Fruit fly (Drosophila melanogaster) whole organism, embryonic: ENCODE measurements around the gene CG31139.
A peak's percentile ranks its signal among the peaks of the same experiment; 100 is the strongest.

Experiments
- Atf3 ChIP-seq: fragments of 200-800 bp; sonication (Bioruptor generic); optimal IDR thresholded peaks from 3 replicates; lab custom pipeline; 2016; ENCODE audit warnings: missing biosample characterization, missing genetic modification characterization
- CG11695 ChIP-seq: fragments of 200-800 bp; sonication (Bioruptor generic); IDR thresholded peaks from 3 replicates; pipeline ENCODE4 v1.3.6; 2022; ENCODE audit warnings: missing biosample characterization, missing genetic modification characterization
- CG12942 ChIP-seq: fragments of 200-800 bp; sonication (Bioruptor generic); optimal IDR thresholded peaks from 3 replicates; lab custom pipeline; 2016; ENCODE audit warnings: missing biosample characterization, missing genetic modification characterization
- CG13123 ChIP-seq: fragments of 200-800 bp; sonication (Bioruptor generic); optimal IDR thresholded peaks from 2 replicates; lab custom pipeline; 2016; ENCODE audit warnings: missing biosample characterization, missing genetic modification characterization
- CG14860 ChIP-seq: fragments of 200-800 bp; sonication (Bioruptor generic); IDR thresholded peaks from 3 replicates; pipeline ENCODE4 v1.3.6; 2022; ENCODE audit warnings: missing biosample characterization, missing genetic modification characterization; ENCODE audit not compliant: partially characterized antibody
- CG1529 ChIP-seq: fragments of 200-800 bp; sonication (Bioruptor generic); optimal IDR thresholded peaks from 3 replicates; lab custom pipeline; 2018; ENCODE audit warnings: missing biosample characterization, missing genetic modification characterization
- CG15514 ChIP-seq: fragments of 200-800 bp; sonication (Bioruptor generic); optimal IDR thresholded peaks from 3 replicates; lab custom pipeline; 2017; ENCODE audit warnings: missing biosample characterization, missing genetic modification characterization, mild to moderate bottlenecking, moderate library complexity, missing genetic modification reagents
- CG15601 ChIP-seq: fragments of 200-800 bp; sonication (Bioruptor generic); optimal IDR thresholded peaks from 3 replicates; lab custom pipeline; 2019; ENCODE audit warnings: missing biosample characterization, mild to moderate bottlenecking, missing genetic modification characterization, moderate library complexity
- CG16815 ChIP-seq: fragments of 200-800 bp; sonication (Bioruptor generic); optimal IDR thresholded peaks from 3 replicates; lab custom pipeline; 2017; ENCODE audit warnings: missing biosample characterization, mild to moderate bottlenecking, missing genetic modification characterization
- CG18599 ChIP-seq: fragments of 200-800 bp; sonication (Bioruptor generic); optimal IDR thresholded peaks from 3 replicates; lab custom pipeline; 2017; ENCODE audit warnings: missing biosample characterization, missing genetic modification characterization, mild to moderate bottlenecking, moderate library complexity, missing genetic modification reagents
- CG18619 ChIP-seq: fragments of 200-800 bp; sonication (Bioruptor generic); optimal IDR thresholded peaks from 3 replicates; lab custom pipeline; 2017; ENCODE audit warnings: missing biosample characterization, mild to moderate bottlenecking, missing genetic modification characterization
- CG2712 ChIP-seq: fragments of 200-800 bp; optimal IDR thresholded peaks from 3 replicates; lab custom pipeline; 2019; ENCODE audit warnings: missing biosample characterization, mild to moderate bottlenecking, missing genetic modification characterization, moderate library complexity
- CG32772 ChIP-seq: fragments of 200-800 bp; sonication (Bioruptor generic); IDR thresholded peaks from 2 replicates; pipeline ENCODE4 v1.3.6; 2022; ENCODE audit warnings: missing biosample characterization, missing genetic modification characterization
- CG33557 ChIP-seq: fragments of 200-800 bp; sonication (Bioruptor generic); optimal IDR thresholded peaks from 2 replicates; lab custom pipeline; 2019; ENCODE audit warnings: missing biosample characterization, mild to moderate bottlenecking, missing genetic modification characterization, moderate library complexity
- CG6854 ChIP-seq: fragments of 200-800 bp; sonication (Bioruptor generic); optimal IDR thresholded peaks from 3 replicates; lab custom pipeline; 2017; ENCODE audit warnings: missing biosample characterization, mild to moderate bottlenecking, missing genetic modification characterization
- CG8924 ChIP-seq: fragments of 200-800 bp; optimal IDR thresholded peaks from 3 replicates; lab custom pipeline; 2019; ENCODE audit warnings: missing biosample characterization, mild to moderate bottlenecking, missing genetic modification characterization, moderate library complexity
- CG8944 ChIP-seq: fragments of 200-800 bp; sonication (Bioruptor generic); optimal IDR thresholded peaks from 3 replicates; lab custom pipeline; 2016; ENCODE audit warnings: missing biosample characterization, missing genetic modification characterization
- CG9932 ChIP-seq: fragments of 200-800 bp; sonication (Bioruptor generic); IDR thresholded peaks from 2 replicates; pipeline ENCODE4 v1.3.6; 2022; ENCODE audit warnings: missing biosample characterization, missing genetic modification characterization
- Doc2 ChIP-seq: fragments of 200-800 bp; sonication (Bioruptor generic); IDR thresholded peaks from 2 replicates; pipeline ENCODE4 v1.3.6; 2022; ENCODE audit warnings: missing biosample characterization, missing genetic modification characterization
- ERR ChIP-seq: fragments of 200-800 bp; sonication (Bioruptor generic); optimal IDR thresholded peaks from 2 replicates; lab custom pipeline; 2016; ENCODE audit warnings: missing biosample characterization, missing genetic modification characterization
- HmgZ ChIP-seq: fragments of 200-800 bp; sonication (Bioruptor generic); optimal IDR thresholded peaks from 2 replicates; lab custom pipeline; 2018; ENCODE audit warnings: missing biosample characterization, mild to moderate bottlenecking, missing genetic modification characterization
- Hmx ChIP-seq: fragments of 200-800 bp; sonication (Bioruptor generic); optimal IDR thresholded peaks from 2 replicates; lab custom pipeline; 2016; ENCODE audit warnings: missing biosample characterization, missing genetic modification characterization
- Lpt ChIP-seq: fragments of >200 bp; optimal IDR thresholded peaks from 2 replicates; lab custom pipeline; 2018; ENCODE audit warnings: missing biosample characterization, missing genetic modification characterization
- Nf-YB ChIP-seq: fragments of 200-800 bp; sonication (Bioruptor generic); optimal IDR thresholded peaks from 3 replicates; lab custom pipeline; 2019; ENCODE audit warnings: missing biosample characterization, mild to moderate bottlenecking, missing genetic modification characterization, moderate library complexity
- Ravus ChIP-seq: fragments of 200-800 bp; sonication (Bioruptor generic); IDR thresholded peaks from 2 replicates; pipeline ENCODE4 v1.3.6; 2022; ENCODE audit warnings: missing biosample characterization, missing genetic modification characterization
- Six4 ChIP-seq: fragments of 200-800 bp; sonication (Bioruptor generic); optimal IDR thresholded peaks from 2 replicates; lab custom pipeline; 2016; ENCODE audit warnings: missing biosample characterization, missing genetic modification characterization
- Usf ChIP-seq: fragments of 200-800 bp; sonication (Bioruptor generic); optimal IDR thresholded peaks from 2 replicates; lab custom pipeline; 2017; ENCODE audit warnings: missing genotype, missing biosample characterization, missing genetic modification characterization
- Xrp1 ChIP-seq: fragments of 200-800 bp; sonication (Bioruptor generic); IDR thresholded peaks from 2 replicates; pipeline ENCODE4 v1.3.6; 2022; ENCODE audit warnings: missing biosample characterization, missing genetic modification characterization
- ab ChIP-seq: fragments of 200-800 bp; sonication (Bioruptor generic); optimal IDR thresholded peaks from 2 replicates; lab custom pipeline; 2016; ENCODE audit warnings: missing biosample characterization, missing genetic modification characterization
- ap ChIP-seq: fragments of 200-800 bp; sonication (Bioruptor generic); IDR thresholded peaks from 2 replicates; pipeline ENCODE4 v1.3.6; 2022; ENCODE audit warnings: missing biosample characterization, missing genetic modification characterization
- bab2 ChIP-seq: fragments of 200-800 bp; sonication (Bioruptor generic); optimal IDR thresholded peaks from 2 replicates; lab custom pipeline; 2016; ENCODE audit warnings: missing biosample characterization, missing genetic modification characterization
- btn ChIP-seq: fragments of 200-800 bp; sonication (Bioruptor generic); optimal IDR thresholded peaks from 2 replicates; lab custom pipeline; 2016; ENCODE audit warnings: missing biosample characterization, missing genetic modification characterization
- cas ChIP-seq: fragments of 200-800 bp; sonication (Bioruptor generic); IDR thresholded peaks from 2 replicates; pipeline ENCODE4 v1.3.6; 2022; ENCODE audit warnings: missing biosample characterization, missing genetic modification characterization
- caup ChIP-seq: fragments of 200-800 bp; sonication (Bioruptor generic); optimal IDR thresholded peaks from 3 replicates; lab custom pipeline; 2017; ENCODE audit warnings: missing biosample characterization, mild to moderate bottlenecking, missing genetic modification characterization, moderate library complexity; ENCODE audit not compliant: severe bottlenecking
- cwo ChIP-seq: fragments of 200-800 bp; sonication (Bioruptor generic); optimal IDR thresholded peaks from 3 replicates; lab custom pipeline; 2017; ENCODE audit warnings: missing biosample characterization, missing genetic modification characterization, mild to moderate bottlenecking, moderate library complexity, missing genetic modification reagents
- fd3F ChIP-seq: fragments of 200-800 bp; sonication (Bioruptor generic); optimal IDR thresholded peaks from 2 replicates; lab custom pipeline; 2018; ENCODE audit warnings: missing biosample characterization, mild to moderate bottlenecking, missing genetic modification characterization, moderate library complexity
- fd64A ChIP-seq: fragments of 200-800 bp; sonication (Bioruptor generic); optimal IDR thresholded peaks from 3 replicates; lab custom pipeline; 2018; ENCODE audit warnings: missing biosample characterization, mild to moderate bottlenecking, missing genetic modification characterization
- fru ChIP-seq: fragments of >200 bp; optimal IDR thresholded peaks from 2 replicates; lab custom pipeline; 2017
- gce ChIP-seq: fragments of 200-800 bp; sonication (Bioruptor generic); IDR thresholded peaks from 3 replicates; pipeline ENCODE4 v1.3.6; 2022; ENCODE audit warnings: missing biosample characterization, missing genetic modification characterization
- jing ChIP-seq: fragments of 200-800 bp; sonication (Bioruptor generic); optimal IDR thresholded peaks from 2 replicates; lab custom pipeline; 2018; ENCODE audit warnings: missing biosample characterization, mild to moderate bottlenecking, missing genetic modification characterization
- nerfin-2 ChIP-seq: fragments of 200-800 bp; sonication (Bioruptor generic); IDR thresholded peaks from 2 replicates; pipeline ENCODE4 v1.3.6; 2022; ENCODE audit warnings: missing biosample characterization, missing genetic modification characterization; ENCODE audit not compliant: partially characterized antibody
- oc ChIP-seq: fragments of 200-800 bp; sonication (Bioruptor generic); optimal IDR thresholded peaks from 2 replicates; lab custom pipeline; 2018; ENCODE audit warnings: missing biosample characterization, mild to moderate bottlenecking, missing genetic modification characterization, moderate library complexity
- peb ChIP-seq: fragments of 200-800 bp; sonication (Bioruptor generic); IDR thresholded peaks from 2 replicates; pipeline ENCODE4 v1.3.6; 2022; ENCODE audit warnings: missing biosample characterization, missing genetic modification characterization
- pho ChIP-seq: fragments of 200-800 bp; sonication (Bioruptor generic); optimal IDR thresholded peaks from 2 replicates; lab custom pipeline; 2016; ENCODE audit warnings: missing biosample characterization, missing genetic modification characterization
- psq ChIP-seq: fragments of 200-800 bp; sonication (Bioruptor generic); optimal IDR thresholded peaks from 2 replicates; lab custom pipeline; 2017; ENCODE audit warnings: missing biosample characterization, missing genetic modification characterization
- scrt ChIP-seq: fragments of 200-800 bp; sonication (Bioruptor generic); optimal IDR thresholded peaks from 2 replicates; lab custom pipeline; 2018; ENCODE audit warnings: missing biosample characterization, mild to moderate bottlenecking, missing genetic modification characterization, moderate library complexity
- slp2 ChIP-seq: fragments of 200-800 bp; sonication (Bioruptor generic); optimal IDR thresholded peaks from 2 replicates; lab custom pipeline; 2016; ENCODE audit warnings: missing biosample characterization, missing genetic modification characterization
- stwl ChIP-seq: fragments of 200-800 bp; sonication (Bioruptor generic); optimal IDR thresholded peaks from 3 replicates; lab custom pipeline; 2018; ENCODE audit warnings: missing biosample characterization, mild to moderate bottlenecking, missing genetic modification characterization, moderate library complexity
- tio ChIP-seq: fragments of 200-800 bp; sonication (Bioruptor generic); optimal IDR thresholded peaks from 2 replicates; lab custom pipeline; 2017; ENCODE audit warnings: missing biosample characterization, missing genetic modification characterization, inconsistent platforms
- trem ChIP-seq: fragments of 200-800 bp; optimal IDR thresholded peaks from 3 replicates; lab custom pipeline; 2019; ENCODE audit warnings: missing biosample characterization, mild to moderate bottlenecking, missing genetic modification characterization, moderate library complexity
- ttk ChIP-seq: fragments of 200-800 bp; sonication (Bioruptor generic); IDR thresholded peaks from 2 replicates; pipeline ENCODE4 v2.1.2; 2022; ENCODE audit warnings: missing biosample characterization, missing genetic modification characterization
- vnd ChIP-seq: fragments of 200-800 bp; sonication (Bioruptor generic); IDR thresholded peaks from 3 replicates; pipeline ENCODE4 v1.3.6; 2022; ENCODE audit warnings: missing biosample characterization, missing genetic modification characterization; ENCODE audit not compliant: partially characterized antibody

Gene CG31139

dm6 chr3R:22781412-22781811, 32.6 kb upstream of the CG31139 start (continued):
- no peak for TF ChIP-seq jing (GFP tag; lab: Kevin White, UChicago)
- no peak for TF ChIP-seq Six4 (GFP tag; lab: Kevin White, UChicago)
- TF ChIP-seq Hmx, result no peak
- TF ChIP-seq CG2712 (tag; lab: Kevin White, UChicago), result peak; percentile 0
- no peak for TF ChIP-seq fd3F (GFP tag; lab: Kevin White, UChicago)
- no peak for TF ChIP-seq CG15601 (tag; lab: Kevin White, UChicago)
- no peak for TF ChIP-seq btn
- TF ChIP-seq tio (GFP tag; lab: Kevin White, UChicago), result no peak
- peak; percentile 9 for TF ChIP-seq CG8924 (tag; lab: Kevin White, UChicago)
- no peak for TF ChIP-seq CG9932 (GFP tag; lab: Robert Waterston, UW)
- TF ChIP-seq fru (lab: Kevin White, UChicago), result no peak
- no peak for TF ChIP-seq bab2 (GFP tag; lab: Kevin White, UChicago)
- no peak for TF ChIP-seq Nf-YB (GFP tag; lab: Kevin White, UChicago)
- no peak for TF ChIP-seq nerfin-2 (GFP tag; lab: Robert Waterston, UW)
- TF ChIP-seq pho, result no peak
- no peak for TF ChIP-seq CG33557 (GFP tag; lab: Kevin White, UChicago)
- no peak for TF ChIP-seq CG18599 (GFP tag; lab: Kevin White, UChicago)
- TF ChIP-seq CG16815 (GFP tag; lab: Kevin White, UChicago), result no peak
- no peak for TF ChIP-seq Lpt
- TF ChIP-seq CG11695 (GFP tag; lab: Robert Waterston, UW), result no peak
- no peak for TF ChIP-seq vnd (GFP tag; lab: Robert Waterston, UW)
- TF ChIP-seq fd64A (GFP tag; lab: Kevin White, UChicago), result no peak
- no peak for TF ChIP-seq CG8944 (GFP tag; lab: Kevin White, UChicago)
- no peak for TF ChIP-seq Usf
- TF ChIP-seq peb (GFP tag; lab: Robert Waterston, UW), result no peak
- TF ChIP-seq CG32772 (GFP tag; lab: Robert Waterston, UW), result no peak
- no peak for TF ChIP-seq stwl (tag; lab: Kevin White, UChicago)
- no peak for TF ChIP-seq CG13123 (GFP tag; lab: Kevin White, UChicago)
- TF ChIP-seq caup (GFP tag; lab: Kevin White, UChicago), result peak; percentile 8
- no peak for TF ChIP-seq Ravus (GFP tag; lab: Robert Waterston, UW)
- TF ChIP-seq ERR (GFP tag; lab: Kevin White, UChicago), result no peak
- no peak for TF ChIP-seq ap
- TF ChIP-seq HmgZ (tag; lab: Kevin White, UChicago), result no peak
- TF ChIP-seq scrt, result no peak
- no peak for TF ChIP-seq CG6854 (GFP tag; lab: Kevin White, UChicago)
- no peak for TF ChIP-seq psq (GFP tag; lab: Kevin White, UChicago)
- TF ChIP-seq cas, result no peak
- no peak for TF ChIP-seq ab (GFP tag; lab: Kevin White, UChicago)
- no peak for TF ChIP-seq slp2 (GFP tag; lab: Kevin White, UChicago)
- TF ChIP-seq CG1529 (GFP tag; lab: Kevin White, UChicago), result no peak
- no peak for TF ChIP-seq CG12942 (GFP tag; lab: Kevin White, UChicago)
- no peak for TF ChIP-seq oc (tag; lab: Kevin White, UChicago)
- TF ChIP-seq CG18619 (GFP tag; lab: Kevin White, UChicago), result no peak
- TF ChIP-seq ttk (GFP tag; lab: Robert Waterston, UW), result no peak
- no peak for TF ChIP-seq Doc2 (GFP tag; lab: Robert Waterston, UW)
- TF ChIP-seq cwo, result no peak
- no peak for TF ChIP-seq Atf3 (GFP tag; lab: Kevin White, UChicago)
- no peak for TF ChIP-seq CG15514 (GFP tag; lab: Kevin White, UChicago)
- 0 out of 3 replicates have a peak, but pooled peaks have one; percentile 22 for TF ChIP-seq gce (GFP tag; lab: Robert Waterston, UW)
- TF ChIP-seq Xrp1 (GFP tag; lab: Robert Waterston, UW), result peak; percentile 32
- TF ChIP-seq trem (tag; lab: Kevin White, UChicago), result no peak
- no peak for TF ChIP-seq CG14860 (GFP tag; lab: Robert Waterston, UW)
